Worm (Caenorhabditis elegans) whole organism, young adult: Measurements from ENCODE around the gene F44D12.10.

Experiments used
- B0035.1 ChIP-seq: sonication (generic microtip); optimal IDR thresholded peaks from 2 replicates; lab custom pipeline; 2016; ENCODE audit warnings: missing genetic modification characterization, mild to moderate bottlenecking, missing compliant biosample characterization, missing genotype, missing genetic modification reagents
- B0336.3 ChIP-seq: fragments of 200-800 bp; sonication (Bioruptor generic); IDR thresholded peaks from 2 replicates; pipeline ENCODE4 v1.3.6; 2022; ENCODE audit warnings: missing genetic modification characterization, missing compliant biosample characterization
- F10E7.11 ChIP-seq: sonication (generic microtip); optimal IDR thresholded peaks from 2 replicates; lab custom pipeline; 2017; ENCODE audit warnings: mild to moderate bottlenecking, missing genetic modification characterization, moderate library complexity, missing compliant biosample characterization
- F23B12.7 ChIP-seq: sonication (generic microtip); optimal IDR thresholded peaks from 2 replicates; lab custom pipeline; 2017; ENCODE audit warnings: missing genetic modification characterization, mild to moderate bottlenecking, missing compliant biosample characterization, antibody characterized with exemption, moderate library complexity; ENCODE audit not compliant: insufficient read depth
- F39B2.1 ChIP-seq: fragments of 200-800 bp; sonication (Bioruptor generic); IDR thresholded peaks from 2 replicates; pipeline ENCODE4 v1.3.6; 2022; ENCODE audit warnings: missing genetic modification reagents, missing genetic modification characterization, missing compliant biosample characterization
- F49E8.2 ChIP-seq: sonication (generic microtip); optimal IDR thresholded peaks from 3 replicates; lab custom pipeline; 2017; ENCODE audit warnings: missing genetic modification characterization, mild to moderate bottlenecking, missing compliant biosample characterization, antibody characterized with exemption, moderate library complexity; ENCODE audit not compliant: insufficient read depth
- F52B5.7 ChIP-seq: sonication (generic microtip); optimal IDR thresholded peaks from 2 replicates; lab custom pipeline; 2016; ENCODE audit warnings: mild to moderate bottlenecking, missing genetic modification characterization, missing compliant biosample characterization
- K11D2.4 ChIP-seq: fragments of 200-800 bp; sonication (Bioruptor generic); IDR thresholded peaks from 2 replicates; pipeline ENCODE4 v1.3.6; 2022; ENCODE audit warnings: missing genetic modification reagents, missing genetic modification characterization, missing compliant biosample characterization
- K12H6.12 ChIP-seq: fragments of 200-800 bp; sonication (Bioruptor generic); optimal IDR thresholded peaks from 2 replicates; lab custom pipeline; 2018; ENCODE audit warnings: mild to moderate bottlenecking, missing genetic modification characterization, missing compliant biosample characterization
- T07F8.4 ChIP-seq: sonication (generic microtip); optimal IDR thresholded peaks from 2 replicates; lab custom pipeline; 2016; ENCODE audit warnings: mild to moderate bottlenecking, missing genetic modification characterization, moderate library complexity, missing compliant biosample characterization
- Y53F4B.3 ChIP-seq: fragments of 200-800 bp; sonication (Bioruptor generic); IDR thresholded peaks from 2 replicates; pipeline ENCODE4 v1.3.6; 2022; ENCODE audit warnings: missing genetic modification reagents, missing genetic modification characterization, missing compliant biosample characterization
- Y56A3A.18 ChIP-seq: fragments of 200-800 bp; sonication (Bioruptor generic); IDR thresholded peaks from 2 replicates; pipeline ENCODE4 v1.3.6; 2022; ENCODE audit warnings: missing genetic modification reagents, missing genetic modification characterization, missing compliant biosample characterization
- akir-1 ChIP-seq: fragments of 200-800 bp; sonication (Bioruptor generic); optimal IDR thresholded peaks from 2 replicates; lab custom pipeline; 2018; ENCODE audit warnings: mild to moderate bottlenecking, missing genetic modification characterization, moderate library complexity, missing compliant biosample characterization
- aptf-2 ChIP-seq: fragments of 200-800 bp; sonication (Bioruptor generic); conservative IDR thresholded peaks from 2 replicates; pipeline ENCODE4 v1.3.6; 2022; ENCODE audit warnings: missing genetic modification reagents, missing genetic modification characterization, missing compliant biosample characterization
- atf-7 ChIP-seq: sonication (generic microtip); optimal IDR thresholded peaks from 2 replicates; lab custom pipeline; 2017; ENCODE audit warnings: mild to moderate bottlenecking, missing genetic modification characterization, missing compliant biosample characterization
- athp-1 ChIP-seq: sonication (generic microtip); optimal IDR thresholded peaks from 2 replicates; lab custom pipeline; 2017; ENCODE audit warnings: mild to moderate bottlenecking, missing genetic modification characterization, missing compliant biosample characterization
- bed-1 ChIP-seq: fragments of 200-800 bp; sonication (Bioruptor generic); IDR thresholded peaks from 2 replicates; pipeline ENCODE4 v1.3.6; 2022; ENCODE audit warnings: missing genetic modification reagents, missing genetic modification characterization, missing compliant biosample characterization
- bed-2 ChIP-seq: fragments of 200-800 bp; sonication (Bioruptor generic); IDR thresholded peaks from 2 replicates; pipeline ENCODE4 v1.3.6; 2022; ENCODE audit warnings: missing genetic modification reagents, missing genetic modification characterization, missing compliant biosample characterization
- ceh-27 ChIP-seq: fragments of 200-800 bp; sonication (Bioruptor generic); optimal IDR thresholded peaks from 2 replicates; lab custom pipeline; 2018; ENCODE audit warnings: mild to moderate bottlenecking, missing genetic modification characterization, moderate library complexity, missing compliant biosample characterization
- ceh-58 ChIP-seq: fragments of 200-800 bp; sonication (Bioruptor generic); IDR thresholded peaks from 2 replicates; pipeline ENCODE4 v1.3.6; 2022; ENCODE audit warnings: missing genetic modification characterization, missing compliant biosample characterization
- dox-1 ChIP-seq: fragments of 200-800 bp; sonication (Bioruptor generic); IDR thresholded peaks from 2 replicates; pipeline ENCODE4 v1.3.6; 2022; ENCODE audit warnings: missing genetic modification reagents, missing genetic modification characterization, missing compliant biosample characterization
- dpl-1 ChIP-seq: fragments of 150-350 bp; optimal IDR thresholded peaks from 2 replicates; lab custom pipeline; 2014; ENCODE audit warnings: missing biosample characterization, missing genetic modification reagents, missing genetic modification characterization
- ets-4 ChIP-seq: fragments of 200-800 bp; sonication (Bioruptor generic); optimal IDR thresholded peaks from 2 replicates; lab custom pipeline; 2018; ENCODE audit warnings: mild to moderate bottlenecking, missing genetic modification characterization, missing compliant biosample characterization
- fkh-3 ChIP-seq: sonication (generic microtip); optimal IDR thresholded peaks from 2 replicates; lab custom pipeline; 2016; ENCODE audit warnings: mild to moderate bottlenecking, missing genetic modification characterization, missing compliant biosample characterization
- hrde-1 ChIP-seq: sonication (generic microtip); optimal IDR thresholded peaks from 2 replicates; lab custom pipeline; 2016; ENCODE audit warnings: missing genetic modification characterization, mild to moderate bottlenecking, missing compliant biosample characterization, moderate library complexity, missing genotype, missing genetic modification reagents, borderline replicate concordance
- hsf-1 ChIP-seq: fragments of 200-800 bp; sonication (Bioruptor generic); IDR thresholded peaks from 2 replicates; pipeline ENCODE4 v1.3.6; 2022; ENCODE audit warnings: missing genetic modification reagents, missing genetic modification characterization, missing compliant biosample characterization
- lin-26 ChIP-seq: fragments of 200-800 bp; sonication (Bioruptor generic); IDR thresholded peaks from 2 replicates; pipeline ENCODE4 v1.3.6; 2022; ENCODE audit warnings: missing genetic modification reagents, missing genetic modification characterization, missing compliant biosample characterization
- lsl-1 ChIP-seq: fragments of 200-800 bp; sonication (Bioruptor generic); optimal IDR thresholded peaks from 2 replicates; lab custom pipeline; 2018; ENCODE audit warnings: mild to moderate bottlenecking, missing genetic modification characterization, moderate library complexity, missing compliant biosample characterization
- nhr-120 ChIP-seq: fragments of 200-800 bp; sonication (Bioruptor generic); IDR thresholded peaks from 2 replicates; pipeline ENCODE4 v1.3.6; 2022; ENCODE audit warnings: missing genetic modification characterization, missing compliant biosample characterization
- nhr-179 ChIP-seq: sonication (generic microtip); optimal IDR thresholded peaks from 2 replicates; lab custom pipeline; 2016; ENCODE audit warnings: mild to moderate bottlenecking, missing genetic modification characterization, missing compliant biosample characterization
- nhr-27 ChIP-seq: fragments of 200-800 bp; sonication (Bioruptor generic); optimal IDR thresholded peaks from 2 replicates; lab custom pipeline; 2018; ENCODE audit warnings: mild to moderate bottlenecking, missing genetic modification characterization, moderate library complexity, missing compliant biosample characterization
- pha-4 ChIP-seq: fragments of 150-350 bp; sonication (generic microtip); optimal IDR thresholded peaks from 2 replicates; lab custom pipeline; 2014; ENCODE audit warnings: missing biosample characterization, missing genetic modification reagents, missing genetic modification characterization
- rcor-1 ChIP-seq: fragments of 200-800 bp; sonication (Bioruptor generic); IDR thresholded peaks from 2 replicates; pipeline ENCODE4 v1.3.6; 2022; ENCODE audit warnings: missing genetic modification reagents, missing genetic modification characterization, missing compliant biosample characterization
- repo-1 ChIP-seq: sonication (generic microtip); optimal IDR thresholded peaks from 2 replicates; lab custom pipeline; 2017; ENCODE audit warnings: mild to moderate bottlenecking, missing genetic modification characterization, missing compliant biosample characterization
- sdz-38 ChIP-seq: sonication (generic microtip); optimal IDR thresholded peaks from 2 replicates; lab custom pipeline; 2016; ENCODE audit warnings: missing genotype, missing genetic modification characterization, missing compliant biosample characterization
- sea-2 ChIP-seq: fragments of 200-800 bp; sonication (Bioruptor generic); IDR thresholded peaks from 2 replicates; pipeline ENCODE4 v1.3.6; 2022; ENCODE audit warnings: missing genetic modification characterization, missing compliant biosample characterization
- somi-1 ChIP-seq: fragments of 200-800 bp; sonication (Bioruptor generic); optimal IDR thresholded peaks from 2 replicates; lab custom pipeline; 2018; ENCODE audit warnings: mild to moderate bottlenecking, missing genetic modification characterization, missing compliant biosample characterization
- sptf-2 ChIP-seq: fragments of 200-800 bp; sonication (Bioruptor generic); optimal IDR thresholded peaks from 2 replicates; lab custom pipeline; 2018; ENCODE audit warnings: mild to moderate bottlenecking, missing genetic modification characterization, missing compliant biosample characterization
- tbx-9 ChIP-seq: sonication (generic microtip); optimal IDR thresholded peaks from 2 replicates; lab custom pipeline; 2016; ENCODE audit warnings: borderline replicate concordance, missing genetic modification characterization, inconsistent platforms, missing compliant biosample characterization
- xnd-1 ChIP-seq: sonication (generic microtip); optimal IDR thresholded peaks from 2 replicates; lab custom pipeline; 2016; ENCODE audit warnings: missing genotype, missing genetic modification reagents, missing genetic modification characterization, missing compliant biosample characterization
- ztf-18 ChIP-seq: sonication (generic microtip); optimal IDR thresholded peaks from 2 replicates; lab custom pipeline; 2016; ENCODE audit warnings: missing genotype, mild to moderate bottlenecking, missing genetic modification characterization, missing compliant biosample characterization
- ztf-26 ChIP-seq: sonication (generic microtip); optimal IDR thresholded peaks from 2 replicates; lab custom pipeline; 2017; ENCODE audit warnings: missing genetic modification characterization, missing compliant biosample characterization
- ztf-28 ChIP-seq: fragments of 200-800 bp; sonication (Bioruptor generic); IDR thresholded peaks from 2 replicates; pipeline ENCODE4 v1.3.6; 2022; ENCODE audit warnings: missing genetic modification reagents, missing genetic modification characterization, missing compliant biosample characterization
- ztf-6 ChIP-seq: fragments of 200-800 bp; sonication (Bioruptor generic); IDR thresholded peaks from 2 replicates; pipeline ENCODE4 v1.3.6; 2022; ENCODE audit warnings: missing genetic modification reagents, missing genetic modification characterization, missing compliant biosample characterization

Gene F44D12.10

DNA sequence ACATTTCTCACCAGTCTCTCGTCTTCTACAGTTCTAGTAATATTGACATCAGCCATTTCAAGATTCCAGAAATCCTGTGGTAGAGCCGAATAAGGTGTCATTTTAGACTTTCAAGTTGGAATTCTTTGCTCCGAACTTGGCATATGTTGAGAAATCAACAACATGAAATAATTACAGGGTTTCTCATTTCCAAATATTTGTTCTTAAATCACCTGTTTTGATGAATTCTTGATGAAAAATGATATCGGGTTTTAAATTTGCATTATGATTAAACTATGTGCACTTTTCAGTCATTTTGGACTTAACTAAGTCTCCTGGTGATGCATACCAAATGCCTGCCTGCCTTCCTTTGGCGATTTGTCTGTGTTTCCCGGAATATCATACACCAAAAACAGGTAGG lies 16.7 kb upstream of the F44D12.10 start, which contains the start of gene srv-12:
TSS of gene srv-12 (minus strand) at position 101 of the 400 bp plus-strand sequence.
- TF ChIP-seq lin-26 (GFP tag; lab: Robert Waterston, UW) (no peak), pha-4 (tag; lab: Kevin White, UChicago) (no peak), nhr-120 (GFP tag; lab: Robert Waterston, UW) (no peak), ztf-28 (no peak), ztf-26 (tag; lab: Kevin White, UChicago) (no peak), dox-1 (no peak), nhr-179 (tag; lab: Kevin White, UChicago) (no peak), aptf-2 (no peak), ceh-58 (GFP tag; lab: Robert Waterston, UW) (no peak), tbx-9 (tag; lab: Kevin White, UChicago) (no peak), athp-1 (tag; lab: Kevin White, UChicago) (no peak), hsf-1 (GFP tag; lab: Robert Waterston, UW) (no peak), sdz-38 (no peak), K12H6.12 (tag; lab: Kevin White, UChicago) (no peak), ets-4 (GFP tag; lab: Kevin White, UChicago) (no peak), F23B12.7 (no peak)

DNA sequence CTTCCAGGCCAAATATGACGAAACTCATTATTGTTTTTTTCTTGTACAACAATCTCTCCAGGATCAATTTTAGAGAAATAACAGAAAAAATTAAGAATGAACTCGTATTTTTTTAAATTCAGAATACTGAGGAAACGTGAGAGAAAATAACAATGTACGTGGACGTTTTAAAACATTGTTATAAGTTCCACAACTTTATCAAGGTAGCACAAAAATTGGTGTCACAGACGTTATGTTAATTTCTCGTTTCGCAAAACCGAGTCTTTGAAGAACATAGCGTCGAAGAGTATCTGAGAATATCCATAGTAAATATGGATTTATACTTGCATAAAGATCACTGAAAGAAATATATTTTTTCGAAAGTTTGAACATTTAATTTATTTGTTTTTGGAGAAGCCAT lies 14.2 kb upstream of the F44D12.10 start, which contains the start of gene T04B2.8:
TSS of gene T04B2.8 (minus strand) at position 101 of the 400 bp plus-strand sequence.
- TF ChIP-seq K12H6.12 (tag; lab: Kevin White, UChicago) (no peak), hrde-1 (tag; lab: Kevin White, UChicago) (no peak), sea-2 (GFP tag; lab: Robert Waterston, UW) (no peak), ceh-27 (no peak)

DNA sequence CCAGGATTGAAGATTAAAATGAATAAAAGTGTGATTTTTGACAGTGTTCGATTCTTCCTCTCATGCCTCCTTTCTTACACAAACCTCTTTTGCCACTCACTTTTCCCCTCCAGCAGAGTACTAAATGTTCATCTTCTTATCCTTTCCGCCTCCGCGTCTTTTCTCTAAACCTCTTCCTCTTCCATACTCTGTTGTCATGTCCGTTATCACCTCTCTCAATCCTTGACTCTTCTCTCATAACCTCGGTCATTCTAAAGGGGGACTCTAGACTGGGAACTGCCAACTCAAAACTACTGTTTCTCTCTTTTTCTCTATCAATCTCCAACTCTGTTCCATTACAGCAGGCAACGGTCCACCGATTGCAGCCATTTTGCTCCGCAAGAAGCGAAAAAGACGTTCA lies 11.4 kb upstream of the F44D12.10 start:
- TF ChIP-seq ztf-28, result no peak
- TF ChIP-seq aptf-2, result no peak
- no peak for TF ChIP-seq xnd-1 (tag; lab: Kevin White, UChicago)
- no peak for TF ChIP-seq akir-1
- no peak for TF ChIP-seq fkh-3 (tag; lab: Kevin White, UChicago)
- no peak for TF ChIP-seq F52B5.7 (tag; lab: Kevin White, UChicago)
- TF ChIP-seq atf-7 (tag; lab: Kevin White, UChicago), result no peak
- TF ChIP-seq repo-1, result no peak
- no peak for TF ChIP-seq Y56A3A.18
- no peak for TF ChIP-seq F49E8.2 (tag; lab: Kevin White, UChicago)
- no peak for TF ChIP-seq sptf-2 (GFP tag; lab: Kevin White, UChicago)

DNA sequence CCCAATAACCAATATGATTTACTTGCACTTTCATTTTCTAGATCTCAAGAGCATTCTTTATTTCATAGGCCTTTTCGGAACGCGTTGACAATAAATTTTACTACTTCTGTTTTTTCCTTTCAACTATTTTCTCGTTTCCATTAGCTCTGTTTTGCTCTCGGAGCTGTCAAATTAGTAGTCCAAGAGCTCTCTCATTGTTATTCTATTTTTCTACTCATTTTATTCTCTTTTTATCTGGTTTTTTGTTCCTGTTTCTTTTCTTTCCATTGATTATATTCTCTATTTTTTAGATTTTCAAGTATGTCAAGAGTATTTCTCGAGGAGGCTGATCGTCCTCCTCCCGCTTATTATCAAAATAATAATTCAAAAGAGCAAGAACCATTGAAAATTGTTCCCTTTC lies 10.2 kb upstream of the F44D12.10 start, which contains the start of gene T04B2.3:
TSS of gene T04B2.3 (plus strand) at position 301 of the 400 bp plus-strand sequence.
- TF ChIP-seq bed-1 (GFP tag; lab: Robert Waterston, UW), result no peak
- TF ChIP-seq dpl-1 (GFP tag; lab: Kevin White, UChicago), result no peak
- TF ChIP-seq ztf-18, result no peak
- TF ChIP-seq pha-4 (tag; lab: Kevin White, UChicago), result no peak
- TF ChIP-seq, all 124 proteins: peak for 0

DNA sequence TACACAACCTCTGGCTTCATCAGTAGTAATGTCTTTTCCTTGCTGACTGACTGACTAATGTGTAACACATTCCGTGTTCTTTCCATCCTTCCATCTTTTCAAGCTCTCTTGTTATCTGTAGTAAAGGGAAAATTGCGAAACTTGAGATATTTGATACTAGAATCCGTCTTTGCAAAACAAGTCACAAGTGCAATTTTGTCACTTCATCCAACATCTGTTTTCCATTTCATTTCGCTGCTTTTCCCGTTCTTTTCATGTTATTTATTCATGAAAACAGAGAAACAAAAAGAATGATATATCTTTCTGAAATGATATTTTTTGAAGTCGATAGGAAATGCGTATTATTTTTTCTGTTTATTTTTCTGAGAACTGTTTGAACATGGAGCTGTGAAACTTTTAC lies 9.1 kb upstream of the F44D12.10 start:
- TF ChIP-seq F39B2.1 (GFP tag; lab: Robert Waterston, UW) (no peak), F49E8.2 (tag; lab: Kevin White, UChicago) (no peak), K11D2.4 (GFP tag; lab: Robert Waterston, UW) (no peak), B0035.1 (tag; lab: Kevin White, UChicago) (no peak), ztf-28 (no peak), hrde-1 (tag; lab: Kevin White, UChicago) (no peak), lsl-1 (no peak), B0336.3 (GFP tag; lab: Robert Waterston, UW) (no peak), Y53F4B.3 (GFP tag; lab: Robert Waterston, UW) (no peak), ztf-6 (no peak), T07F8.4 (tag; lab: Kevin White, UChicago) (no peak), nhr-27 (no peak), somi-1 (GFP tag; lab: Kevin White, UChicago) (no peak), rcor-1 (GFP tag; lab: Robert Waterston, UW) (no peak), F10E7.11 (tag; lab: Kevin White, UChicago) (no peak), bed-2 (no peak)
